Worm (Caenorhabditis elegans) whole organism, young adult: ENCODE measurements around the gene F52C9.5.

Source experiments
- F10E7.11 ChIP-seq: sonication (generic microtip); optimal IDR thresholded peaks from 2 replicates; lab custom pipeline; 2017; ENCODE audit warnings: mild to moderate bottlenecking, missing genetic modification characterization, moderate library complexity, missing compliant biosample characterization
- F23B12.7 ChIP-seq: sonication (generic microtip); optimal IDR thresholded peaks from 2 replicates; lab custom pipeline; 2017; ENCODE audit warnings: missing genetic modification characterization, mild to moderate bottlenecking, missing compliant biosample characterization, antibody characterized with exemption, moderate library complexity; ENCODE audit not compliant: insufficient read depth
- F33H1.4 ChIP-seq: fragments of 200-800 bp; sonication (Bioruptor generic); IDR thresholded peaks from 2 replicates; pipeline ENCODE4 v1.3.6; 2022; ENCODE audit warnings: missing genetic modification reagents, missing genetic modification characterization, missing compliant biosample characterization
- F37B4.10 ChIP-seq: fragments of 200-800 bp; sonication (Bioruptor generic); IDR thresholded peaks from 2 replicates; pipeline ENCODE4 v1.3.6; 2022; ENCODE audit warnings: missing genetic modification characterization, missing compliant biosample characterization
- Y56A3A.18 ChIP-seq: fragments of 200-800 bp; sonication (Bioruptor generic); IDR thresholded peaks from 2 replicates; pipeline ENCODE4 v1.3.6; 2022; ENCODE audit warnings: missing genetic modification reagents, missing genetic modification characterization, missing compliant biosample characterization
- aptf-3 ChIP-seq: fragments of 200-800 bp; sonication (Bioruptor generic); IDR thresholded peaks from 2 replicates; pipeline ENCODE4 v1.3.6; 2022; ENCODE audit warnings: missing genetic modification characterization, missing compliant biosample characterization
- cebp-1 ChIP-seq, 2 experiments: fragments of 200-800 bp in 1 of 2; sonication (Bioruptor generic) in 1 of 2; sonication (generic microtip) in 1 of 2; IDR thresholded peaks in 1 of 2; optimal IDR thresholded peaks in 1 of 2; 2 replicates each; pipeline versions ENCODE4 v1.3.6 to Lab custom; 2017 to 2022; ENCODE audit warnings: missing compliant biosample characterization in 2 of 2, missing genetic modification characterization in 2 of 2, mild to moderate bottlenecking in 1 of 2, missing genetic modification reagents in 1 of 2, moderate library complexity in 1 of 2
- cebp-2 ChIP-seq: fragments of 200-800 bp; sonication (Bioruptor generic); IDR thresholded peaks from 2 replicates; pipeline ENCODE4 v1.3.6; 2022; ENCODE audit warnings: missing genetic modification characterization, missing compliant biosample characterization
- ceh-100 ChIP-seq: fragments of 200-800 bp; sonication (Bioruptor generic); IDR thresholded peaks from 2 replicates; pipeline ENCODE4 v1.3.6; 2022; ENCODE audit warnings: missing genetic modification reagents, missing genetic modification characterization, missing compliant biosample characterization
- ceh-58 ChIP-seq: fragments of 200-800 bp; sonication (Bioruptor generic); IDR thresholded peaks from 2 replicates; pipeline ENCODE4 v1.3.6; 2022; ENCODE audit warnings: missing genetic modification characterization, missing compliant biosample characterization
- chd-7 ChIP-seq: sonication (generic microtip); optimal IDR thresholded peaks from 2 replicates; lab custom pipeline; 2016; ENCODE audit warnings: mild to moderate bottlenecking, missing genetic modification characterization, moderate library complexity, missing compliant biosample characterization
- dox-1 ChIP-seq: fragments of 200-800 bp; sonication (Bioruptor generic); IDR thresholded peaks from 2 replicates; pipeline ENCODE4 v1.3.6; 2022; ENCODE audit warnings: missing genetic modification reagents, missing genetic modification characterization, missing compliant biosample characterization
- dpl-1 ChIP-seq: fragments of 150-350 bp; optimal IDR thresholded peaks from 2 replicates; lab custom pipeline; 2014; ENCODE audit warnings: missing biosample characterization, missing genetic modification reagents, missing genetic modification characterization
- egl-44 ChIP-seq: fragments of 200-800 bp; sonication (Bioruptor generic); IDR thresholded peaks from 2 replicates; pipeline ENCODE4 v1.3.6; 2022; ENCODE audit warnings: missing genetic modification reagents, missing genetic modification characterization, missing compliant biosample characterization
- egrh-3 ChIP-seq: fragments of 200-800 bp; sonication (Bioruptor generic); IDR thresholded peaks from 2 replicates; pipeline ENCODE4 v1.3.6; 2022; ENCODE audit warnings: missing genetic modification reagents, missing genetic modification characterization, missing compliant biosample characterization
- ekl-4 ChIP-seq: fragments of 200-800 bp; sonication (Bioruptor generic); IDR thresholded peaks from 2 replicates; pipeline ENCODE4 v1.3.6; 2022; ENCODE audit warnings: missing genetic modification reagents, missing genetic modification characterization, missing compliant biosample characterization
- hmg-1.2 ChIP-seq: fragments of 200-800 bp; sonication (Bioruptor generic); IDR thresholded peaks from 2 replicates; pipeline ENCODE4 v1.3.6; 2022; ENCODE audit warnings: missing genetic modification reagents, missing genetic modification characterization, missing compliant biosample characterization
- hmg-20 ChIP-seq: fragments of 200-800 bp; sonication (Bioruptor generic); IDR thresholded peaks from 2 replicates; pipeline ENCODE4 v1.3.6; 2022; ENCODE audit warnings: missing genetic modification reagents, missing genetic modification characterization, missing compliant biosample characterization
- hsf-1 ChIP-seq: fragments of 200-800 bp; sonication (Bioruptor generic); IDR thresholded peaks from 2 replicates; pipeline ENCODE4 v1.3.6; 2022; ENCODE audit warnings: missing genetic modification reagents, missing genetic modification characterization, missing compliant biosample characterization
- lin-26 ChIP-seq: fragments of 200-800 bp; sonication (Bioruptor generic); IDR thresholded peaks from 2 replicates; pipeline ENCODE4 v1.3.6; 2022; ENCODE audit warnings: missing genetic modification reagents, missing genetic modification characterization, missing compliant biosample characterization
- lin-54 ChIP-seq: fragments of 200-800 bp; sonication (Bioruptor generic); optimal IDR thresholded peaks from 2 replicates; lab custom pipeline; 2018; ENCODE audit warnings: mild to moderate bottlenecking, missing genetic modification characterization, missing compliant biosample characterization
- nhr-80 ChIP-seq: sonication (generic microtip); optimal IDR thresholded peaks from 2 replicates; lab custom pipeline; 2016; ENCODE audit warnings: missing genetic modification characterization, missing compliant biosample characterization
- pbrm-1 ChIP-seq: fragments of 200-800 bp; sonication (Bioruptor generic); IDR thresholded peaks from 2 replicates; pipeline ENCODE4 v1.3.6; 2022; ENCODE audit warnings: missing genetic modification reagents, missing genetic modification characterization, missing compliant biosample characterization
- pha-4 ChIP-seq: fragments of 150-350 bp; sonication (generic microtip); optimal IDR thresholded peaks from 2 replicates; lab custom pipeline; 2014; ENCODE audit warnings: missing biosample characterization, missing genetic modification reagents, missing genetic modification characterization
- sdz-38 ChIP-seq: sonication (generic microtip); optimal IDR thresholded peaks from 2 replicates; lab custom pipeline; 2016; ENCODE audit warnings: missing genotype, missing genetic modification characterization, missing compliant biosample characterization
- snpc-4 ChIP-seq, 5 experiments: fragments of 150-350 bp in 1 of 5; sonication (generic microtip) in 4 of 5; optimal IDR thresholded peaks; 2 replicates each; lab custom pipeline; 2014 to 2018; ENCODE audit warnings: missing genetic modification characterization in 5 of 5, missing biosample characterization in 3 of 5, antibody characterized with exemption in 2 of 5, mild to moderate bottlenecking in 2 of 5, missing compliant biosample characterization in 2 of 5, missing genotype in 2 of 5, moderate library complexity in 2 of 5, missing genetic modification reagents in 1 of 5
- tbx-9 ChIP-seq: sonication (generic microtip); optimal IDR thresholded peaks from 2 replicates; lab custom pipeline; 2016; ENCODE audit warnings: borderline replicate concordance, missing genetic modification characterization, inconsistent platforms, missing compliant biosample characterization
- tlf-1 ChIP-seq: fragments of 200-800 bp; sonication (Bioruptor generic); optimal IDR thresholded peaks from 2 replicates; lab custom pipeline; 2018; ENCODE audit warnings: mild to moderate bottlenecking, missing genetic modification characterization, missing compliant biosample characterization
- unc-62 ChIP-seq: fragments of 150-350 bp; optimal IDR thresholded peaks from 2 replicates; lab custom pipeline; 2014; ENCODE audit warnings: missing biosample characterization, missing genetic modification reagents, missing genetic modification characterization
- xnd-1 ChIP-seq: sonication (generic microtip); optimal IDR thresholded peaks from 2 replicates; lab custom pipeline; 2016; ENCODE audit warnings: missing genotype, missing genetic modification reagents, missing genetic modification characterization, missing compliant biosample characterization

The F52C9.5 gene

ce11 chrIII:5321661-5322060 is 19.6 kb downstream of the F52C9.5 start, which contains the start of gene F52C9.3 (continued):
- TF ChIP-seq tlf-1 (peak; percentile 41), lin-54 (GFP tag; lab: Kevin White, UChicago) (no peak), Y56A3A.18 (GFP tag; lab: Robert Waterston, UW) (no peak), xnd-1 (tag; lab: Kevin White, UChicago) (no peak), egrh-3 (GFP tag; lab: Robert Waterston, UW) (no peak), hmg-20 (GFP tag; lab: Robert Waterston, UW) (no peak)

- TF ChIP-seq F10E7.11 (tag; lab: Kevin White, UChicago), result no peak
- no peak for TF ChIP-seq lin-26 (GFP tag; lab: Robert Waterston, UW)
- TF ChIP-seq pbrm-1, result no peak
- TF ChIP-seq dpl-1, result no peak
- no peak for TF ChIP-seq ceh-100 (GFP tag; lab: Robert Waterston, UW)
- TF ChIP-seq hmg-1.2 (GFP tag; lab: Robert Waterston, UW), result no peak
- TF ChIP-seq xnd-1 (tag; lab: Kevin White, UChicago), result no peak
- TF ChIP-seq ekl-4 (GFP tag; lab: Robert Waterston, UW), result no peak
- TF ChIP-seq dox-1 (GFP tag; lab: Robert Waterston, UW), result no peak
Measured at ce11 chrIII:5326323-5326722, 24.3 kb downstream of the F52C9.5 start, which contains the start of gene sorf-2. TSS of gene sorf-2 (plus strand) at chrIII:5326623.

ce11 chrIII:5329372-5329771 is 27.4 kb downstream of the F52C9.5 start:
- TF ChIP-seq hsf-1 (GFP tag; lab: Robert Waterston, UW), result no peak
- no peak for TF ChIP-seq F23B12.7 (tag; lab: Kevin White, UChicago)
- no peak for TF ChIP-seq unc-62 (GFP tag; lab: Kevin White, UChicago)
- no peak for TF ChIP-seq tbx-9
- no peak for TF ChIP-seq ceh-58 (GFP tag; lab: Robert Waterston, UW)
- TF ChIP-seq cebp-1 (GFP tag; IDR thresholded peaks at IDR 0.05; lab: Robert Waterston, UW), result no peak
- TF ChIP-seq cebp-1 (tag; optimal IDR thresholded peaks at IDR 0.05; lab: Kevin White, UChicago), result no peak
- TF ChIP-seq, all 124 proteins: peak for 0

ce11 chrIII:5334517-5335049 is 32.6 kb downstream of the F52C9.5 start:
- TF ChIP-seq nhr-80 (tag; lab: Kevin White, UChicago) (peak; percentile 60), cebp-1 (GFP tag; IDR thresholded peaks at IDR 0.05; lab: Robert Waterston, UW) (0 out of 2 replicates have a peak, but pooled peaks have one; percentile 13), cebp-1 (tag; optimal IDR thresholded peaks at IDR 0.05; lab: Kevin White, UChicago) (no peak), dox-1 (GFP tag; lab: Robert Waterston, UW) (0 out of 2 replicates have a peak, but pooled peaks have one; percentile 28), egl-44 (GFP tag; lab: Robert Waterston, UW) (no peak)

- TF ChIP-seq snpc-4 (GFP tag; optimal IDR thresholded peaks at IDR 0.05; lab: Kevin White, UChicago) (no peak), snpc-4 (tag; optimal IDR thresholded peaks at IDR 0.05; lab: Kevin White, UChicago) (no peak), sdz-38 (tag; lab: Kevin White, UChicago) (no peak), cebp-2 (GFP tag; lab: Robert Waterston, UW) (no peak), ekl-4 (GFP tag; lab: Robert Waterston, UW) (no peak), F37B4.10 (GFP tag; lab: Robert Waterston, UW) (no peak), aptf-3 (GFP tag; lab: Robert Waterston, UW) (no peak), pha-4 (tag; lab: Kevin White, UChicago) (no peak), F33H1.4 (GFP tag; lab: Robert Waterston, UW) (no peak), chd-7 (tag; lab: Kevin White, UChicago) (no peak), lin-26 (GFP tag; lab: Robert Waterston, UW) (no peak)
Measured at ce11 chrIII:5338787-5339186, 36.8 kb downstream of the F52C9.5 start.
